Worm (Caenorhabditis elegans) whole organism, mixed stage, embryonic: ENCODE measurements around the gene Y37E11AL.9.

ENCODE experiments used
- ces-1 ChIP-seq: fragments of 150-350 bp; optimal IDR thresholded peaks from 2 replicates; lab custom pipeline; 2014; ENCODE audit warnings: missing biosample characterization, missing genetic modification reagents, missing genetic modification characterization
- drap-1 ChIP-seq: fragments of 200-800 bp; sonication (Bioruptor generic); optimal IDR thresholded peaks from 3 replicates; lab custom pipeline; 2018; ENCODE audit warnings: mild to moderate bottlenecking, missing genetic modification characterization, missing compliant biosample characterization
- ham-2 ChIP-seq: fragments of 200-800 bp; sonication (Bioruptor generic); optimal IDR thresholded peaks from 2 replicates; lab custom pipeline; 2018; ENCODE audit warnings: mild to moderate bottlenecking, missing genetic modification characterization, missing compliant biosample characterization
- hlh-1 ChIP-seq: fragments of 150-350 bp; optimal IDR thresholded peaks from 2 replicates; lab custom pipeline; 2014; ENCODE audit warnings: missing biosample characterization, missing genetic modification reagents, missing genetic modification characterization
- lin-13 ChIP-seq: fragments of 150-350 bp; optimal IDR thresholded peaks from 2 replicates; lab custom pipeline; 2014; ENCODE audit warnings: missing biosample characterization, missing genetic modification characterization
- lin-32 ChIP-seq: fragments of 200-800 bp; sonication (Bioruptor generic); optimal IDR thresholded peaks from 2 replicates; lab custom pipeline; 2018; ENCODE audit warnings: mild to moderate bottlenecking, missing genetic modification characterization, missing compliant biosample characterization
- mab-5 ChIP-seq: fragments of 150-350 bp; optimal IDR thresholded peaks from 2 replicates; lab custom pipeline; 2014; ENCODE audit warnings: missing biosample characterization, missing genetic modification characterization
- nhr-28 ChIP-seq: fragments of 150-350 bp; optimal IDR thresholded peaks from 2 replicates; lab custom pipeline; 2014; ENCODE audit warnings: missing biosample characterization, missing genetic modification characterization
- pha-4 ChIP-seq: fragments of 150-350 bp; optimal IDR thresholded peaks from 2 replicates; lab custom pipeline; 2018; ENCODE audit warnings: missing biosample characterization, missing genetic modification reagents, missing genetic modification characterization
- snpc-4 ChIP-seq: fragments of 150-350 bp; optimal IDR thresholded peaks from 2 replicates; lab custom pipeline; 2014; ENCODE audit warnings: missing biosample characterization, missing genetic modification characterization
- sptf-1 ChIP-seq: sonication (generic microtip); optimal IDR thresholded peaks from 2 replicates; lab custom pipeline; 2017; ENCODE audit warnings: mild to moderate bottlenecking, missing genetic modification characterization, moderate library complexity, missing compliant biosample characterization
- unc-39 ChIP-seq: fragments of 150-350 bp; optimal IDR thresholded peaks from 2 replicates; lab custom pipeline; 2014; ENCODE audit warnings: missing biosample characterization, missing genetic modification characterization
- unc-62 ChIP-seq: fragments of 150-350 bp; optimal IDR thresholded peaks from 2 replicates; lab custom pipeline; 2014; ENCODE audit warnings: missing biosample characterization, missing genetic modification reagents, missing genetic modification characterization
- ztf-11 ChIP-seq: fragments of 150-350 bp; optimal IDR thresholded peaks from 2 replicates; lab custom pipeline; 2014; ENCODE audit warnings: missing biosample characterization, missing genetic modification characterization

DNA sequence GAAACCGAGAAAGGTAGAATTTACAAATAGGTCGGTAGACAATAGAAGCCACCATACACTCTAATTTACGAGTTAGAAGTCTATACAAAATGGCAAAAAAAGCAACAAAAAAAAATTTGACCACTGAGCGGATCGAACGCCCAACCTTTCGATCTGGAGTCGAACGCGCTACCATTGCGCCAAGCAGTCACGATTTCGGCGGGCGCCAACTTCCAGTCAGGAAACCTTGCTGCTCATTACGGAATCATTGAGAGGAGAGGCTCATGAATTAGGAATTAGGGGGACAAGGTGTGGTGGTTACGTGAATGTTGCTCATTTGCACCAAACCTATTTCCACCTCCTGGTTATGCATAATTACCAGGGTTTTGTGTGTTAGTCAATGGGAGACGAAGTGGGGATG, 18.7 kb downstream of the Y37E11AL.9 start:
- TF ChIP-seq nhr-28 (tag; lab: Kevin White, UChicago) (no peak), lin-13 (tag; lab: Kevin White, UChicago) (no peak), mab-5 (tag; lab: Kevin White, UChicago) (no peak), ztf-11 (tag; lab: Kevin White, UChicago) (no peak), pha-4 (tag; lab: Kevin White, UChicago) (no peak), unc-39 (tag; lab: Kevin White, UChicago) (no peak), unc-62 (GFP tag; lab: Kevin White, UChicago) (no peak), snpc-4 (no peak), ham-2 (GFP tag; lab: Kevin White, UChicago) (no peak), drap-1 (GFP tag; lab: Kevin White, UChicago) (no peak), lin-32 (no peak), hlh-1 (no peak), sptf-1 (tag; lab: Kevin White, UChicago) (no peak), ces-1 (GFP tag; lab: Kevin White, UChicago) (no peak)
